Worm (Caenorhabditis elegans): ENCODE measurements around the gene srh-269.

- no peak for TF ChIP-seq skn-1 (tag; optimal IDR thresholded peaks at IDR 0.05)
- no peak for TF ChIP-seq pqm-1 (tag; optimal IDR thresholded peaks at IDR 0.05)
- peak; percentile 88 for TF ChIP-seq elt-2 (tag; optimal IDR thresholded peaks at IDR 0.05)
Observed at ce11 chrV:16595140-16595791, 3.4 kb upstream of the srh-269 start, which contains the start of gene cpl-1.

Measured in whole organism, L1 larva.